Fruit fly (Drosophila melanogaster) whole organism, embryonic: ENCODE measurements around the gene CG11699.

Experiments
- Dfd ChIP-seq, 2 experiments: fragments of >200 bp; optimal IDR thresholded peaks; 2 replicates each; lab custom pipeline; 2017; ENCODE audit warnings: missing biosample characterization in 2 of 2, missing genetic modification characterization in 2 of 2
- Oaz ChIP-seq: fragments of 200-800 bp; sonication (Bioruptor generic); IDR thresholded peaks from 2 replicates; pipeline ENCODE4 v1.3.6; 2022; ENCODE audit warnings: missing biosample characterization, missing genetic modification characterization
- ap ChIP-seq: fragments of 200-800 bp; sonication (Bioruptor generic); IDR thresholded peaks from 2 replicates; pipeline ENCODE4 v1.3.6; 2022; ENCODE audit warnings: missing biosample characterization, missing genetic modification characterization

- no peak for TF ChIP-seq Dfd (GFP tag; optimal IDR thresholded peaks at IDR 0.05; lab: Kevin White, UChicago)
- TF ChIP-seq ap, result no peak
- no peak for TF ChIP-seq Oaz (GFP tag; lab: Robert Waterston, UW)
Observed at dm6 chrX:11616496-11616952, 46.1 kb downstream of the CG11699 start.
